Worm (Caenorhabditis elegans) whole organism, L4 larva: ENCODE data around the gene F26F4.5.

ENCODE experiments used
- F10B5.3 ChIP-seq: sonication (generic microtip); optimal IDR thresholded peaks from 2 replicates; lab custom pipeline; 2016; ENCODE audit warnings: mild to moderate bottlenecking, missing genetic modification characterization, missing compliant biosample characterization
- F26F4.8 ChIP-seq: fragments of 200-800 bp; sonication (Bioruptor generic); conservative IDR thresholded peaks from 2 replicates; pipeline ENCODE4 v1.3.6; 2022; ENCODE audit warnings: missing genetic modification characterization, missing compliant biosample characterization
- T20F7.1 ChIP-seq: fragments of 200-800 bp; sonication (Bioruptor generic); optimal IDR thresholded peaks from 2 replicates; lab custom pipeline; 2018; ENCODE audit warnings: mild to moderate bottlenecking, missing genetic modification characterization, missing compliant biosample characterization
- T26A8.4 ChIP-seq: fragments of 200-800 bp; sonication (Bioruptor generic); IDR thresholded peaks from 2 replicates; pipeline ENCODE4 v1.3.6; 2022; ENCODE audit warnings: missing genetic modification characterization, missing compliant biosample characterization
- Y48G9A.11 ChIP-seq: fragments of 200-800 bp; sonication (Bioruptor generic); IDR thresholded peaks from 2 replicates; pipeline ENCODE4 v1.3.6; 2022; ENCODE audit warnings: missing genetic modification reagents, missing genetic modification characterization, missing compliant biosample characterization
- Y75B8A.6 ChIP-seq: fragments of 200-800 bp; sonication (Bioruptor generic); IDR thresholded peaks from 2 replicates; pipeline ENCODE4 v1.3.6; 2022; ENCODE audit warnings: missing genetic modification reagents, missing genetic modification characterization, missing compliant biosample characterization
- aly-2 ChIP-seq: sonication (generic microtip); optimal IDR thresholded peaks from 2 replicates; lab custom pipeline; 2018; ENCODE audit warnings: missing biosample characterization, missing genetic modification characterization
- ama-1 ChIP-seq: fragments of 150-350 bp; optimal IDR thresholded peaks from 2 replicates; lab custom pipeline; 2014; ENCODE audit warnings: inconsistent platforms, mixed read lengths
- arid-1 ChIP-seq: fragments of 200-800 bp; sonication (Bioruptor generic); conservative IDR thresholded peaks from 2 replicates; pipeline ENCODE4 v1.3.6; 2022; ENCODE audit warnings: missing genetic modification reagents, missing genetic modification characterization, missing compliant biosample characterization
- ces-1 ChIP-seq: fragments of 150-350 bp; sonication (generic microtip); optimal IDR thresholded peaks from 4 replicates; lab custom pipeline; 2014; ENCODE audit warnings: missing biosample characterization, missing genetic modification reagents, missing genetic modification characterization
- cey-2 ChIP-seq: sonication (generic microtip); optimal IDR thresholded peaks from 3 replicates; lab custom pipeline; 2017; ENCODE audit warnings: missing genetic modification characterization, mild to moderate bottlenecking, missing compliant biosample characterization, antibody characterized with exemption, borderline replicate concordance; ENCODE audit not compliant: insufficient read depth
- daf-16 ChIP-seq, 3 experiments: sonication (generic microtip); optimal IDR thresholded peaks; 2 replicates each; lab custom pipeline; 2016 to 2017; ENCODE audit warnings: missing genetic modification characterization in 3 of 3, missing genetic modification reagents in 3 of 3, mild to moderate bottlenecking in 2 of 3, missing compliant biosample characterization in 2 of 3, missing biosample characterization in 1 of 3, moderate library complexity in 1 of 3
- dmd-6 ChIP-seq: fragments of 200-800 bp; sonication (Bioruptor generic); IDR thresholded peaks from 2 replicates; pipeline ENCODE4 v1.3.6; 2022; ENCODE audit warnings: missing genetic modification reagents, missing genetic modification characterization, missing compliant biosample characterization
- dmd-9 ChIP-seq: fragments of 200-800 bp; sonication (Bioruptor generic); IDR thresholded peaks from 2 replicates; pipeline ENCODE4 v1.3.6; 2022; ENCODE audit warnings: missing genetic modification reagents, missing genetic modification characterization, missing compliant biosample characterization
- dpl-1 ChIP-seq: fragments of 150-350 bp; optimal IDR thresholded peaks from 2 replicates; lab custom pipeline; 2014; ENCODE audit warnings: missing biosample characterization, missing genetic modification reagents, missing genetic modification characterization
- dve-1 ChIP-seq: sonication (generic microtip); optimal IDR thresholded peaks from 2 replicates; lab custom pipeline; 2017; ENCODE audit warnings: antibody characterized with exemption, mild to moderate bottlenecking, missing genetic modification characterization, missing compliant biosample characterization; ENCODE audit not compliant: insufficient read depth
- egl-27 ChIP-seq: sonication (generic microtip); optimal IDR thresholded peaks from 3 replicates; lab custom pipeline; 2017; ENCODE audit warnings: missing biosample characterization, missing genetic modification reagents, missing genetic modification characterization
- hif-1 ChIP-seq, 2 experiments: sonication (generic microtip); optimal IDR thresholded peaks; 2 replicates each; lab custom pipeline; 2016 to 2017; ENCODE audit warnings: missing compliant biosample characterization in 2 of 2, missing genetic modification characterization in 2 of 2, missing genetic modification reagents in 2 of 2, missing genotype in 2 of 2, mild to moderate bottlenecking in 1 of 2
- hlh-30 ChIP-seq: sonication (generic microtip); optimal IDR thresholded peaks from 2 replicates; lab custom pipeline; 2017; ENCODE audit warnings: antibody characterized with exemption, mild to moderate bottlenecking, missing genetic modification characterization, missing compliant biosample characterization; ENCODE audit not compliant: insufficient read depth
- lim-7 ChIP-seq: fragments of 200-800 bp; sonication (Bioruptor generic); IDR thresholded peaks from 2 replicates; pipeline ENCODE4 v1.3.6; 2022; ENCODE audit warnings: missing genetic modification characterization, missing compliant biosample characterization
- lin-38 ChIP-seq: fragments of 200-800 bp; sonication (Bioruptor generic); IDR thresholded peaks from 2 replicates; pipeline ENCODE4 v1.3.6; 2022; ENCODE audit warnings: missing genetic modification reagents, missing genetic modification characterization, missing compliant biosample characterization
- lir-3 ChIP-seq: sonication (generic microtip); optimal IDR thresholded peaks from 2 replicates; lab custom pipeline; 2016; ENCODE audit warnings: mild to moderate bottlenecking, missing genetic modification characterization, missing compliant biosample characterization
- lsy-2 ChIP-seq, 2 experiments: fragments of 150-350 bp in 1 of 2; sonication (generic microtip) in 1 of 2; optimal IDR thresholded peaks; 2 replicates each; lab custom pipeline; 2014 to 2017; ENCODE audit warnings: missing biosample characterization in 2 of 2, missing genetic modification characterization in 2 of 2
- madf-5 ChIP-seq, 2 experiments: fragments of 200-800 bp; sonication (Bioruptor generic); IDR thresholded peaks; 2 replicates each; pipeline ENCODE4 v1.3.6; 2022; ENCODE audit warnings: missing compliant biosample characterization in 2 of 2, missing genetic modification characterization in 2 of 2
- madf-9 ChIP-seq: fragments of 200-800 bp; sonication (Bioruptor generic); conservative IDR thresholded peaks from 2 replicates; pipeline ENCODE4 v1.3.6; 2022; ENCODE audit warnings: missing genetic modification reagents, missing genetic modification characterization, missing compliant biosample characterization
- mdt-29 ChIP-seq: fragments of 200-800 bp; sonication (Bioruptor generic); IDR thresholded peaks from 2 replicates; pipeline ENCODE4 v1.3.6; 2022; ENCODE audit warnings: missing genetic modification reagents, missing genetic modification characterization, missing compliant biosample characterization
- mep-1 ChIP-seq: fragments of 150-350 bp; sonication (generic microtip); optimal IDR thresholded peaks from 3 replicates; lab custom pipeline; 2014; ENCODE audit warnings: missing biosample characterization, missing genetic modification characterization
- mes-2 ChIP-seq: sonication (generic microtip); optimal IDR thresholded peaks from 2 replicates; lab custom pipeline; 2016; ENCODE audit warnings: missing genotype, mild to moderate bottlenecking, missing genetic modification characterization, missing compliant biosample characterization; ENCODE audit not compliant: poor library complexity, severe bottlenecking
- mxl-3 ChIP-seq: fragments of 200-800 bp; sonication (Bioruptor generic); optimal IDR thresholded peaks from 2 replicates; lab custom pipeline; 2018; ENCODE audit warnings: mild to moderate bottlenecking, missing genetic modification characterization, missing compliant biosample characterization
- nhr-111 ChIP-seq: fragments of 200-800 bp; sonication (Bioruptor generic); optimal IDR thresholded peaks from 2 replicates; lab custom pipeline; 2018; ENCODE audit warnings: mild to moderate bottlenecking, missing genetic modification characterization, missing compliant biosample characterization
- nhr-237 ChIP-seq: sonication (generic microtip); optimal IDR thresholded peaks from 2 replicates; lab custom pipeline; 2017; ENCODE audit warnings: missing biosample characterization, missing genetic modification characterization
- nhr-28 ChIP-seq: fragments of 150-350 bp; optimal IDR thresholded peaks from 2 replicates; lab custom pipeline; 2014; ENCODE audit warnings: missing biosample characterization, missing genetic modification characterization
- nhr-6 ChIP-seq: fragments of 150-350 bp; optimal IDR thresholded peaks from 2 replicates; lab custom pipeline; 2014; ENCODE audit warnings: missing biosample characterization, missing genetic modification characterization
- rbr-2 ChIP-seq: sonication (generic microtip); optimal IDR thresholded peaks from 2 replicates; lab custom pipeline; 2016; ENCODE audit warnings: missing genotype, missing genetic modification characterization, missing compliant biosample characterization
- sdz-12 ChIP-seq: fragments of 200-800 bp; sonication (Bioruptor generic); optimal IDR thresholded peaks from 2 replicates; lab custom pipeline; 2018; ENCODE audit warnings: mild to moderate bottlenecking, missing genetic modification characterization, missing compliant biosample characterization
- snpc-1.2 ChIP-seq: fragments of 200-800 bp; sonication (Bioruptor generic); IDR thresholded peaks from 2 replicates; pipeline ENCODE4 v1.3.6; 2022; ENCODE audit warnings: missing genetic modification reagents, missing genetic modification characterization, missing compliant biosample characterization
- spr-3 ChIP-seq: fragments of 200-800 bp; sonication (Bioruptor generic); optimal IDR thresholded peaks from 2 replicates; lab custom pipeline; 2018; ENCODE audit warnings: mild to moderate bottlenecking, missing genetic modification characterization, missing compliant biosample characterization
- unc-62 ChIP-seq, 3 experiments: fragments of 150-350 bp in 1 of 3; sonication (generic microtip); optimal IDR thresholded peaks in 2 of 3; peaks in 1 of 3; 1 replicate in 1 of 3; 2 replicates in 2 of 3; lab custom pipeline; 2014 to 2017; ENCODE audit warnings: missing biosample characterization in 3 of 3, missing genetic modification characterization in 3 of 3, missing genetic modification reagents in 3 of 3, missing genotype in 1 of 3
- vab-7 ChIP-seq: fragments of 200-800 bp; sonication (Bioruptor generic); IDR thresholded peaks from 2 replicates; pipeline ENCODE4 v1.3.6; 2022; ENCODE audit warnings: missing genetic modification reagents, missing genetic modification characterization, missing compliant biosample characterization

Gene F26F4.5

DNA sequence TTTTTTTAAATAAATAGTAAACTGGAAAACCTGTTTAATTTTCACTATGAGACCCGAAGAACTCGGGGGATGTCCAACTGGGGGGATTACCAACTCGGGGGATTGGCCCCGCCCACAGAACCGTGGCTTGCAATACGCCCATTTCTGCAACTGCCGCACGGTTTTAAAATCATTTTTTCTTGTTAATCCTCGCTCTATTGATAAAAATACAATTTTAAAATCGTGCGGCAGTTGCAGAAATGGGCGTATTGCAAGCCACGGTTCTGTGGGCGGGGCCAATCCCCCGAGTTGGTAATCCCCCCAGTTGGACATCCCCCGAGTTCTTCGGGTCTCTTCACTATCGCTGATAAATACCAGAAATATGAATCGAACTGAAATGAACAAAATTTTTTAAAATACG lies 31.0 kb upstream of the F26F4.5 start, which contains the start of gene mmab-1 (continued):
- TF ChIP-seq arid-1 (GFP tag; lab: Robert Waterston, UW) = 0 out of 2 replicates have a peak, but pooled peaks have one; percentile 40
- TF ChIP-seq mdt-29 (GFP tag; lab: Robert Waterston, UW) = peak; percentile 41; the same call in 1 of the 2 replicates
- TF ChIP-seq T26A8.4 (GFP tag; lab: Robert Waterston, UW) = peak; percentile 38
- TF ChIP-seq mxl-3 = peak; percentile 3
- TF ChIP-seq lim-7 = peak; percentile 45; the same call in 1 of the 2 replicates
- peak; percentile 80 for TF ChIP-seq vab-7 (GFP tag; lab: Robert Waterston, UW)
- peak; percentile 27 for TF ChIP-seq ces-1 (GFP tag; lab: Kevin White, UChicago)
- TF ChIP-seq nhr-28 (tag; lab: Kevin White, UChicago) = peak; percentile 4
- peak; percentile 34 for TF ChIP-seq dpl-1 (GFP tag; lab: Kevin White, UChicago)

DNA sequence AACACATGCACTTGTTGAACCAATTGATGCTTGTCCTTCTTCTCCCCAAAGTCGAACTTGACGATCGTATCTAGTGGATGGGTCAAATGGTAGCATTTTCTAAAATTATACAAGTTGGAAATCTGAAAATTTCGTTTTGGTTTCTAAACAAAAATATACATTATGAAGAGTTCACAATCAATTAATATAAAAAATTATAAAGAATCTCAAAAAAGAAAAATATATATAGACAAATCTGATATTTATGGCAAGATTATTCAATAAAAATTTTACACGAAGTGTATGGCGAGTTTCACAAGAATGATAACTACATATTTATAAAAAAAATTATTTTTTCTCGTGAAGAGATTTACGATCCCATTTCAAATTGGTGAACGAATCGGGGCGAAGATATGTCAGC lies 29.2 kb upstream of the F26F4.5 start, which contains the start of gene ula-1:
Gene ula-1, minus strand, starts transcription at position 101 of the 400 bp plus-strand sequence.
- no peak for TF ChIP-seq arid-1 (GFP tag; lab: Robert Waterston, UW)
- TF ChIP-seq T20F7.1 (GFP tag; lab: Kevin White, UChicago) = no peak
- TF ChIP-seq spr-3 = no peak

DNA sequence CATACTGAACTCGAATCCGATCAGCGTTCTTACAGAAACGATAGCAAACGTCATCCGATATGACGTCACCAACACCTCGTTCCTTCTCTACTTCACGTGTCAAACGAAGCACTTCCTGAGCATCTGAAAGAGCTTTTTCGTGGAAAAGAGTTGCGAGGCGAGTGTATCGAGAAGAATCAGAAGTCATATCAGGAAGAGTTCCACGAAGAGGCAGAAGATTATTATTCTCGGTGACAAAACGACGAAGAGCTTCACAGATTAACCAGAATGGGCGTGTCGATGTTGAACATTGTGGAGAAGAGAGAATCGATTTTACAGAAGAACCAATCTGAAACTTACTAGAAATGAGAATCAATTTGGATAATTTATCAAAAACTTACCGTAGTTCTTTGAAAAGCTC lies 27.9 kb upstream of the F26F4.5 start:
- TF ChIP-seq spr-3 = no peak
- TF ChIP-seq unc-62 (GFP tag; optimal IDR thresholded peaks at IDR 0.05 in 1 of 2; lab: Kevin White, UChicago) = peak in 1 of 2 experiments; percentile 95
- no peak for TF ChIP-seq unc-62 (tag; optimal IDR thresholded peaks at IDR 0.05; lab: Kevin White, UChicago)
- TF ChIP-seq, all 104 proteins: peak for 1

DNA sequence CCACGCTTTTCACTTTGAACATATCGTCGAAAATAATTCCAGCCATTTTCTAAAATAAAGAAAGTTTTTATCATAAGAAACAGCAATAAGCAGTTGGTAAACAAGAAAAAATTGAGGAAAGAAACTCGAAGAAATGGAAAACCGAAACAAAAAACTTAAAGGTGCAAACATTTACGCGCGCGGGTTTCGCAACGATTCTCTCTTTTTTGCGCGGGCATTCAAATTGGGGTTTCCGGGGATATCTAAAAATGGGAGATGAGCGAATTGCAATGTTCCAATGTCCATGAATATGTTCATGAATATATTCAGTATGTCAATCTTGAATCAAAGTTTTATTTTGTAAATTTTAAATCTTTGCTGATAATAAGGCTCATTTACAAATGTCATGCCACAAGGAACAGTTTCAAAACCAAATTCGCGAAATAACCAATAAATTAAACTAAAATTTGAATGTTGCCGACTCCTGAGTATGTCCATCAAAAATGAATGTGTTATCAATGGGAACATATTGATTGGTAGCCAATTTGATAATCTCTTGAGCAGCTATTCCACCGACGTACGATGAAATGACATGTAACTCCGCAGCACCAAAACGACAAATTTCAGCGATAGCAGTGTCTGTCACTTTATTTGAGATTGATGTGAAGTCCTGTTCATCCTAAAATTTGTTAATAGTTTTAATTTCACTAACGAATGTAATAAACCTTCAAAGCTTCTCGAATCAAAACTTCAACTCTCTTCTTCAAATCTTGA lies 27.1 kb upstream of the F26F4.5 start, which contains the start of gene rpb-8:
Gene rpb-8, minus strand, starts transcription at position 49 of the 753 bp plus-strand sequence.
- TF ChIP-seq F26F4.8 (GFP tag; lab: Robert Waterston, UW) (no peak), dpl-1 (GFP tag; lab: Kevin White, UChicago) (peak; percentile 90), sdz-12 (GFP tag; lab: Kevin White, UChicago) (no peak), ama-1 (no peak), vab-7 (GFP tag; lab: Robert Waterston, UW) (no peak), dmd-6 (0 out of 2 replicates have a peak, but pooled peaks have one; percentile 34), Y48G9A.11 (GFP tag; lab: Robert Waterston, UW) (no peak), nhr-237 (no peak), snpc-1.2 (GFP tag; lab: Robert Waterston, UW) (no peak), lin-38 (0 out of 2 replicates have a peak, but pooled peaks have one; percentile 22), aly-2 (tag; lab: Kevin White, UChicago) (no peak), cey-2 (tag; lab: Kevin White, UChicago) (no peak), dmd-9 (no peak), lir-3 (tag; lab: Kevin White, UChicago) (no peak), rbr-2 (tag; lab: Kevin White, UChicago) (peak; percentile 16), madf-5 (GFP tag; IDR thresholded peaks at IDR 0.05; lab: Robert Waterston, UW) (no peak), egl-27 (tag; lab: Kevin White, UChicago) (no peak), F10B5.3 (tag; lab: Kevin White, UChicago) (no peak), hlh-30 (tag; lab: Kevin White, UChicago) (peak; percentile 23), mep-1 (tag; lab: Kevin White, UChicago) (peak; percentile 34), nhr-111 (GFP tag; lab: Kevin White, UChicago) (no peak), nhr-6 (tag; lab: Kevin White, UChicago) (peak; percentile 14), madf-9 (GFP tag; lab: Robert Waterston, UW) (no peak), dve-1 (tag; lab: Kevin White, UChicago) (peak; percentile 9), Y75B8A.6 (GFP tag; lab: Robert Waterston, UW) (no peak), daf-16 (GFP tag; optimal IDR thresholded peaks at IDR 0.05; lab: Kevin White, UChicago) (no peak), daf-16 (tag; optimal IDR thresholded peaks at IDR 0.05; lab: Kevin White, UChicago) (peak; percentile 44), T26A8.4 (GFP tag; lab: Robert Waterston, UW) (no peak), lsy-2 (tag; optimal IDR thresholded peaks at IDR 0.05; lab: Kevin White, UChicago) (peak in 1 of 2 experiments; percentile 76), mes-2 (tag; lab: Kevin White, UChicago) (peak; percentile 76), hif-1 (tag; optimal IDR thresholded peaks at IDR 0.05; lab: Kevin White, UChicago) (peak in 1 of 2 experiments; percentile 28)
